Worm (Caenorhabditis elegans) whole organism, early embryonic: ENCODE measurements around the gene C14A11.9.

Experiments
- ama-1 ChIP-seq: fragments of 150-350 bp; optimal IDR thresholded peaks from 2 replicates; lab custom pipeline; 2014
- ceh-36 ChIP-seq: sonication (generic microtip); optimal IDR thresholded peaks from 2 replicates; lab custom pipeline; 2016; ENCODE audit warnings: missing genetic modification characterization, inconsistent platforms, missing compliant biosample characterization
- ets-7 ChIP-seq: sonication (generic microtip); optimal IDR thresholded peaks from 2 replicates; lab custom pipeline; 2016; ENCODE audit warnings: missing genotype, missing genetic modification characterization, missing compliant biosample characterization
- flt-1 ChIP-seq: fragments of 200-800 bp; sonication (Bioruptor generic); IDR thresholded peaks from 2 replicates; pipeline ENCODE4 v1.3.6; 2022; ENCODE audit warnings: missing genetic modification characterization, missing compliant biosample characterization
- hmbx-1 ChIP-seq: sonication (generic microtip); optimal IDR thresholded peaks from 2 replicates; lab custom pipeline; 2016; ENCODE audit warnings: mild to moderate bottlenecking, missing genetic modification characterization, missing compliant biosample characterization
- hnd-1 ChIP-seq: sonication (generic microtip); optimal IDR thresholded peaks from 2 replicates; lab custom pipeline; 2016; ENCODE audit warnings: missing genetic modification characterization, missing compliant biosample characterization
- pes-1 ChIP-seq: fragments of 200-800 bp; sonication (Bioruptor generic); IDR thresholded peaks from 2 replicates; pipeline ENCODE4 v1.3.6; 2022; ENCODE audit warnings: missing genetic modification reagents, missing genetic modification characterization, missing compliant biosample characterization
- scrt-1 ChIP-seq: fragments of 200-800 bp; sonication (Bioruptor generic); IDR thresholded peaks from 2 replicates; pipeline ENCODE4 v1.3.6; 2022; ENCODE audit warnings: missing genetic modification characterization, missing compliant biosample characterization
- tbx-11 ChIP-seq: fragments of 200-800 bp; sonication (Bioruptor generic); IDR thresholded peaks from 2 replicates; pipeline ENCODE4 v1.3.6; 2022; ENCODE audit warnings: missing genetic modification characterization, missing compliant biosample characterization

- TF ChIP-seq flt-1 (GFP tag; lab: Robert Waterston, UW) (no peak), ama-1 (lab: Kevin White, UChicago) (no peak), pes-1 (GFP tag; lab: Robert Waterston, UW) (no peak), ceh-36 (tag; lab: Kevin White, UChicago) (no peak), ets-7 (tag; lab: Kevin White, UChicago) (no peak), hnd-1 (tag; lab: Kevin White, UChicago) (no peak), scrt-1 (GFP tag; lab: Robert Waterston, UW) (no peak), tbx-11 (no peak), hmbx-1 (tag; lab: Kevin White, UChicago) (no peak)
Observed at ce11 chrX:2840287-2840686, 30.9 kb upstream of the C14A11.9 start, which contains the start of gene Y71H10B.1.
